Fruit fly (Drosophila melanogaster): Measurements from ENCODE around the gene He.
A peak's percentile ranks its signal among the peaks of the same experiment; 100 is the strongest.

He gene

dm6 chr2L:14011591-14012303 lies 39.0 kb upstream of the He start (continued):
- TF ChIP-seq CG10321 (GFP tag; IDR thresholded peaks at IDR 0.05) (no peak), CG7745 (tag; optimal IDR thresholded peaks at IDR 0.05) (no peak), Neu2 (GFP tag; optimal IDR thresholded peaks at IDR 0.05; ENCODE audit: borderline replicate concordance) (no peak), CG2199 (GFP tag; IDR thresholded peaks at IDR 0.05) (peak; percentile 76; the same call in 1 of the 3 replicates), CG6689 (GFP tag; IDR thresholded peaks at IDR 0.05) (peak; percentile 39; the same call in 1 of the 2 replicates), CG18476 (GFP tag; optimal IDR thresholded peaks at IDR 0.05) (no peak), HmgZ (tag; optimal IDR thresholded peaks at IDR 0.05) (peak; percentile 26), CG1832 (GFP tag; optimal IDR thresholded peaks at IDR 0.05) (no peak), cad (GFP tag; optimal IDR thresholded peaks at IDR 0.05) (no peak), CG11247 (GFP tag; IDR thresholded peaks at IDR 0.05) (peak; percentile 31; the same call in 1 of the 2 replicates), peb (GFP tag; IDR thresholded peaks at IDR 0.05) (no peak), HLH54F (GFP tag; optimal IDR thresholded peaks at IDR 0.05) (no peak), CG5180 (GFP tag; optimal IDR thresholded peaks at IDR 0.05) (peak; percentile 1), CG11695 (GFP tag; IDR thresholded peaks at IDR 0.05) (peak; percentile 50; the same call in 1 of the 3 replicates), aop (GFP tag; IDR thresholded peaks at IDR 0.05) (no peak), CG11456 (GFP tag; IDR thresholded peaks at IDR 0.05) (peak; percentile 83), slbo (GFP tag; IDR thresholded peaks at IDR 0.05) (peak; percentile 85), CrebB (tag; optimal IDR thresholded peaks at IDR 0.05) (no peak), Rx (GFP tag; IDR thresholded peaks at IDR 0.05) (0 out of 2 replicates have a peak, but pooled peaks have one; percentile 7), her (GFP tag; optimal IDR thresholded peaks at IDR 0.05) (no peak), odd (GFP tag; optimal IDR thresholded peaks at IDR 0.05) (no peak), CG33213 (GFP tag; optimal IDR thresholded peaks at IDR 0.05) (peak; percentile 4), CG34422 (GFP tag; IDR thresholded peaks at IDR 0.05) (no peak), crp (GFP tag; optimal IDR thresholded peaks at IDR 0.05) (no peak), CG9609 (GFP tag; optimal IDR thresholded peaks at IDR 0.05) (no peak), CG17186 (GFP tag; optimal IDR thresholded peaks at IDR 0.05) (no peak), CG1647 (GFP tag; optimal IDR thresholded peaks at IDR 0.05) (no peak), unc-4 (GFP tag; IDR thresholded peaks at IDR 0.05; ENCODE audit: partially characterized antibody) (no peak), PHDP (tag; optimal IDR thresholded peaks at IDR 0.05) (peak; percentile 56), NC2β (GFP tag; optimal IDR thresholded peaks at IDR 0.05) (no peak), CG34224 (GFP tag; IDR thresholded peaks at IDR 0.05; ENCODE audit: partially characterized antibody) (no peak; the same call in 2 of the 3 replicates), ac (GFP tag; optimal IDR thresholded peaks at IDR 0.05) (no peak), tx (GFP tag; optimal IDR thresholded peaks at IDR 0.05) (no peak), CG10267 (tag; optimal IDR thresholded peaks at IDR 0.05) (no peak), chif (GFP tag; optimal IDR thresholded peaks at IDR 0.05) (no peak), Doc3 (GFP tag; IDR thresholded peaks at IDR 0.05; ENCODE audit: partially characterized antibody) (no peak), dimm (GFP tag; IDR thresholded peaks at IDR 0.05) (no peak), hb (GFP tag; IDR thresholded peaks at IDR 0.05; ENCODE audit: partially characterized antibody) (no peak), hbn (GFP tag; IDR thresholded peaks at IDR 0.05; ENCODE audit: partially characterized antibody) (no peak), Tbp (GFP tag; optimal IDR thresholded peaks at IDR 0.05) (no peak), lab (GFP tag; optimal IDR thresholded peaks at IDR 0.05) (peak; percentile 69), D19B (GFP tag; optimal IDR thresholded peaks at IDR 0.05) (no peak), pita (GFP tag; optimal IDR thresholded peaks at IDR 0.05) (peak; percentile 47), ranshi (GFP tag; IDR thresholded peaks at IDR 0.05) (0 out of 2 replicates have a peak, but pooled peaks have one; percentile 10), CG10543 (GFP tag; optimal IDR thresholded peaks at IDR 0.05) (no peak), CG8478 (optimal IDR thresholded peaks at IDR 0.05) (no peak), CG2889 (GFP tag; IDR thresholded peaks at IDR 0.05) (0 out of 3 replicates have a peak, but pooled peaks have one; percentile 26), CG10366 (GFP tag; IDR thresholded peaks at IDR 0.05) (peak; percentile 48), gt (GFP tag; IDR thresholded peaks at IDR 0.05) (no peak), CG1233 (GFP tag; optimal IDR thresholded peaks at IDR 0.05) (peak; percentile 16)

All from whole organism, embryonic.